Fruit fly (Drosophila melanogaster) Kc167 (cell line): Measurements from ENCODE around the gene Polr1D.

ENCODE experiments used
- Myc ChIP-seq: fragments of >200 bp; optimal IDR thresholded peaks from 2 replicates; lab custom pipeline; 2017; ENCODE audit warnings: missing external identifiers
- Sin3A ChIP-seq: fragments of >200 bp; optimal IDR thresholded peaks from 2 replicates; lab custom pipeline; 2018; ENCODE audit warnings: missing external identifiers
- h ChIP-seq: fragments of >200 bp; optimal IDR thresholded peaks from 3 replicates; lab custom pipeline; 2018; ENCODE audit warnings: missing external identifiers
- insv ChIP-seq: fragments of >200 bp; optimal IDR thresholded peaks from 3 replicates; lab custom pipeline; 2018; ENCODE audit warnings: missing external identifiers
- psq ChIP-seq: fragments of >200 bp; optimal IDR thresholded peaks from 2 replicates; lab custom pipeline; 2017; ENCODE audit warnings: missing external identifiers
- ttk ChIP-seq: sonication (Bioruptor generic); optimal IDR thresholded peaks from 2 replicates; lab custom pipeline; 2017; ENCODE audit warnings: missing external identifiers

dm6 chr2L:19138361-19139041 is 3.5 kb upstream of the Polr1D start:
- no peak for TF ChIP-seq psq (lab: Kevin White, UChicago)
- no peak for TF ChIP-seq Sin3A (lab: Kevin White, UChicago)
- no peak for TF ChIP-seq ttk
- TF ChIP-seq insv (lab: Kevin White, UChicago), result no peak
- TF ChIP-seq h (lab: Kevin White, UChicago), result no peak
- TF ChIP-seq Myc (lab: Kevin White, UChicago), result no peak
